Fruit fly (Drosophila melanogaster): ENCODE measurements around the gene ranshi.

Gene ranshi

DNA sequence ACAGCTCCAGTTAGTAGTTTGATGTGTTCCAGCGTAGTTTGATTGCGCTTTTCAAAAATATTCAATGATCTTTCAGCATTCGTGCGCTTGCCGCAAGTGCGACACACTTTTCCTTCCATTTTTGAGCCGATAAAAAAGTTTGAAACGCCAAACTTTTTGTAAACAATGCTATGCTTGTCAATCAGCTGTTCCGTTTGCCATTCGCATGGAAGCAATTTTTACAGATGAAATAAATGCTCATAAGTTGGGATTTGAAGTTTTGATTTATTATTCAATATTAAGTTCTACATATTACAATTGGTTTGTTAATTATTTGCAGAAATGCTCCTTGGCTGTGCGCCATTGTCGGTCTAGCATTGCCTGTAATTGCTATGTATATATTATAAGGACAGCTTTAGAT lies at the start of gene ranshi:
Gene ranshi (minus strand): TSS at position 152 of the 400 bp plus-strand sequence.
- no peak for TF ChIP-seq CG10631 (GFP tag; optimal IDR thresholded peaks at IDR 0.05)
- no peak for TF ChIP-seq CG10669 (GFP tag; optimal IDR thresholded peaks at IDR 0.05)
- no peak for TF ChIP-seq salr (GFP tag; optimal IDR thresholded peaks at IDR 0.05)
- TF ChIP-seq CG34406 (GFP tag; optimal IDR thresholded peaks at IDR 0.05), result no peak
- TF ChIP-seq fkh (GFP tag; optimal IDR thresholded peaks at IDR 0.05), result no peak
- no peak for TF ChIP-seq Lpt (GFP tag; optimal IDR thresholded peaks at IDR 0.05)
- no peak for TF ChIP-seq CG11294 (GFP tag; IDR thresholded peaks at IDR 0.05)
- TF ChIP-seq CG6854 (GFP tag; optimal IDR thresholded peaks at IDR 0.05), result no peak
- TF ChIP-seq Hr4 (GFP tag; optimal IDR thresholded peaks at IDR 0.05), result no peak

DNA sequence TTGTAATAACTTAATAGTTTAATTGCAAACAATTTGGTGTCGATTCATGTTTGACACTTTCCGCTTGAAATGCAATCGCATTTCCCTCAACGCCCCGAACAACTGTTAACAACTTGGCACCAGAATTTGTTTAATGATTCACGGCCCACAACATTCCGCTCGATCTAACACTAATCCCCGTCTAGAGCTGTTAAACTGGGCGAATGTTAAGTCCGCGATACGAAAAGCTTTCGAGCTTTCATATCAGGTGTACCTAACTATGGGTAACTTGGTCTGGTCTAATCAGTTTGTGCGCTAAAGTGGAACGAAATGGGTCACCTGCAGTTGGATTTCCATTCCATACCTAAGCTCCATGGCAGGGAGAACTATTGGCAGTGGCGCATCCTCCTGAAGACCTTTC lies 43.6 kb upstream of the ranshi start, which contains the start of gene CG34301:
Gene CG34301 (plus strand): TSS at position 301 of the 400 bp plus-strand sequence.
- TF ChIP-seq CG10669 (GFP tag; optimal IDR thresholded peaks at IDR 0.05) (no peak), CG7368 (GFP tag; optimal IDR thresholded peaks at IDR 0.05) (no peak), pdm3 (GFP tag; optimal IDR thresholded peaks at IDR 0.05) (no peak), CG4318 (GFP tag; optimal IDR thresholded peaks at IDR 0.05) (no peak), CG3032 (tag; optimal IDR thresholded peaks at IDR 0.05) (no peak), Ets96B (tag; optimal IDR thresholded peaks at IDR 0.05) (no peak), CG11762 (GFP tag; optimal IDR thresholded peaks at IDR 0.05; ENCODE audit: insufficient read depth) (no peak), CG8632 (GFP tag; optimal IDR thresholded peaks at IDR 0.05) (no peak), CG6792 (GFP tag; optimal IDR thresholded peaks at IDR 0.05) (no peak), CG32006 (GFP tag; optimal IDR thresholded peaks at IDR 0.05) (no peak), Ets21C (GFP tag; optimal IDR thresholded peaks at IDR 0.05) (no peak), Met (GFP tag; optimal IDR thresholded peaks at IDR 0.05) (no peak), Sox102F (GFP tag; optimal IDR thresholded peaks at IDR 0.05) (no peak), CG15336 (GFP tag; IDR thresholded peaks at IDR 0.05) (no peak), Eip78C (GFP tag) (no peak), Eip93F (GFP tag; optimal IDR thresholded peaks at IDR 0.05) (no peak)

DNA sequence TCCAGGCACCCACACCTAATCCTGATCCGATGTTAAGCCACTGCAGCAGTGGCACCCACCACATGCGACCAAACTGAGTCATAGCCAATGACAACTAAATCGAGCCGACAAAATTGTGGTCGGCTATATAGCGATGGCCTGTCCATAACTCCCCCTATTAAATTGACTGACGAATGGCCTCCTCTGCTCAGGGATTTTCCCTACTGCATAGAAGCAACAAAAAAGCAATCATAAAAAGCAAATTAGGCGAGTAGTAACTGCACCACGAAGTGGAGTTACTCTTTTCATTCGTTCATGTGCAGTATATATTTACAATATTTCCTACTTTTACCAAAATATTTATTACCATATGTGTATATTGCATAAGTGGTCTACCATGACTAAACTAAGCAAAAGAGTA lies 43.1 kb upstream of the ranshi start, which contains the start of gene CG13318:
Gene CG13318 (minus strand): TSS at position 101 of the 400 bp plus-strand sequence.
- TF ChIP-seq esn (GFP tag; optimal IDR thresholded peaks at IDR 0.05) (no peak), CG8119 (GFP tag; IDR thresholded peaks at IDR 0.05) (no peak), Smox (GFP tag; optimal IDR thresholded peaks at IDR 0.05) (no peak), CG6276 (GFP tag; optimal IDR thresholded peaks at IDR 0.05) (no peak), Eip78C (GFP tag) (no peak)

DNA sequence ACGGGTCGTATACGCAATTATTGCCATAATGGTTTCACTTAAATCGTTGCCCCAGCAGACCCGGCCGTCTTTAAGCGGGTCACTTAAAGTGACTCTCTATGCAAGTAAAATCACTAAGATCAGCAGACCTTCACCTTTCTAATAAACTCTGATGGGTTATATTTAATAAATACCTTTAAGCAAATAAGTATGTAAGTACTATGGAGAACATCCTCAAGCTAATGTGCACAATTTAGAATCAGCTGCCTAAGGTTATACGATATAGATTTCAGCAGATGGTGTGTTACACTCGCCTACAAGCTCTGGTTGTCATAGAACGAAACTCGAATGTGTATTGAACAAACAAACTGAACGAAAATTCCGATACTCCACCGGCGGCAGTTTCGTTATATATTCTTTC lies 39.6 kb upstream of the ranshi start, which contains the start of gene CG8236:
Gene CG8236 (plus strand): TSS at position 301 of the 400 bp plus-strand sequence.
- TF ChIP-seq CG11762 (GFP tag; optimal IDR thresholded peaks at IDR 0.05; ENCODE audit: insufficient read depth), result no peak
- no peak for TF ChIP-seq Sox15 (GFP tag; optimal IDR thresholded peaks at IDR 0.05)
- no peak for TF ChIP-seq CG10631 (GFP tag; optimal IDR thresholded peaks at IDR 0.05)
- TF ChIP-seq dac (GFP tag; optimal IDR thresholded peaks at IDR 0.05), result no peak
- TF ChIP-seq Ets21C (GFP tag; optimal IDR thresholded peaks at IDR 0.05), result no peak
- TF ChIP-seq Lpt (GFP tag; optimal IDR thresholded peaks at IDR 0.05), result no peak

dm6 chr3R:8767998-8768397 lies 38.5 kb upstream of the ranshi start, which contains the start of the genes CG34135 and CG11768:
TSS of gene CG34135 (minus strand) at chr3R:8768191.
TSS of gene CG11768 (minus strand) at chr3R:8768200.
- TF ChIP-seq CG6792 (GFP tag; optimal IDR thresholded peaks at IDR 0.05) (no peak), dsx (GFP tag; optimal IDR thresholded peaks at IDR 0.05; ENCODE audit: poor library complexity, severe bottlenecking) (no peak), Sox14 (GFP tag; optimal IDR thresholded peaks at IDR 0.05) (no peak), salr (GFP tag; optimal IDR thresholded peaks at IDR 0.05) (no peak), Hr38 (GFP tag; optimal IDR thresholded peaks at IDR 0.05) (no peak), Eip78C (GFP tag) (no peak), Hr39 (GFP tag; optimal IDR thresholded peaks at IDR 0.05) (no peak), CG10669 (GFP tag; optimal IDR thresholded peaks at IDR 0.05) (no peak), CG10631 (GFP tag; optimal IDR thresholded peaks at IDR 0.05) (no peak), fkh (GFP tag; optimal IDR thresholded peaks at IDR 0.05) (no peak), achi (GFP tag; optimal IDR thresholded peaks at IDR 0.05) (no peak), CG6163 (GFP tag; IDR thresholded peaks at IDR 0.05) (no peak), Ets96B (tag; optimal IDR thresholded peaks at IDR 0.05) (no peak), Met (GFP tag; optimal IDR thresholded peaks at IDR 0.05) (no peak), CG6808 (GFP tag; optimal IDR thresholded peaks at IDR 0.05) (no peak), CG11902 (GFP tag; optimal IDR thresholded peaks at IDR 0.05) (no peak)

Data from whole organism, prepupa.